Worm (Caenorhabditis elegans) whole organism, young adult: ENCODE measurements around the gene F20B6.9.

Experiments
- B0035.1 ChIP-seq: sonication (generic microtip); optimal IDR thresholded peaks from 2 replicates; lab custom pipeline; 2016; ENCODE audit warnings: missing genetic modification characterization, mild to moderate bottlenecking, missing compliant biosample characterization, missing genotype, missing genetic modification reagents
- B0336.3 ChIP-seq: fragments of 200-800 bp; sonication (Bioruptor generic); IDR thresholded peaks from 2 replicates; pipeline ENCODE4 v1.3.6; 2022; ENCODE audit warnings: missing genetic modification characterization, missing compliant biosample characterization
- C06A6.2 ChIP-seq: fragments of 200-800 bp; sonication (Bioruptor generic); conservative IDR thresholded peaks from 2 replicates; pipeline ENCODE4 v1.3.6; 2022; ENCODE audit warnings: missing genetic modification characterization, missing compliant biosample characterization
- F23B12.7 ChIP-seq: sonication (generic microtip); optimal IDR thresholded peaks from 2 replicates; lab custom pipeline; 2017; ENCODE audit warnings: missing genetic modification characterization, mild to moderate bottlenecking, missing compliant biosample characterization, antibody characterized with exemption, moderate library complexity; ENCODE audit not compliant: insufficient read depth
- F37B4.10 ChIP-seq: fragments of 200-800 bp; sonication (Bioruptor generic); IDR thresholded peaks from 2 replicates; pipeline ENCODE4 v1.3.6; 2022; ENCODE audit warnings: missing genetic modification characterization, missing compliant biosample characterization
- F52B5.7 ChIP-seq: sonication (generic microtip); optimal IDR thresholded peaks from 2 replicates; lab custom pipeline; 2016; ENCODE audit warnings: mild to moderate bottlenecking, missing genetic modification characterization, missing compliant biosample characterization
- F57C9.4 ChIP-seq: sonication (generic microtip); optimal IDR thresholded peaks from 2 replicates; lab custom pipeline; 2017; ENCODE audit warnings: mild to moderate bottlenecking, missing genetic modification characterization, missing compliant biosample characterization
- K11D2.4 ChIP-seq: fragments of 200-800 bp; sonication (Bioruptor generic); IDR thresholded peaks from 2 replicates; pipeline ENCODE4 v1.3.6; 2022; ENCODE audit warnings: missing genetic modification reagents, missing genetic modification characterization, missing compliant biosample characterization
- T26A5.8 ChIP-seq: sonication (generic microtip); optimal IDR thresholded peaks from 2 replicates; lab custom pipeline; 2016; ENCODE audit warnings: missing genetic modification characterization, missing compliant biosample characterization
- Y79H2A.3 ChIP-seq: fragments of 200-800 bp; sonication (Bioruptor generic); conservative IDR thresholded peaks from 2 replicates; pipeline ENCODE4 v1.3.6; 2022; ENCODE audit warnings: missing genetic modification reagents, missing genetic modification characterization, missing compliant biosample characterization
- akir-1 ChIP-seq: fragments of 200-800 bp; sonication (Bioruptor generic); optimal IDR thresholded peaks from 2 replicates; lab custom pipeline; 2018; ENCODE audit warnings: mild to moderate bottlenecking, missing genetic modification characterization, moderate library complexity, missing compliant biosample characterization
- ama-1 ChIP-seq, 3 experiments: fragments of 150-350 bp in 1 of 3; sonication (generic microtip) in 2 of 3; optimal IDR thresholded peaks; 2 replicates each; lab custom pipeline; 2014 to 2018; ENCODE audit warnings: missing biosample characterization in 2 of 3, missing genetic modification characterization in 2 of 3, missing genetic modification reagents in 2 of 3
- atf-7 ChIP-seq: sonication (generic microtip); optimal IDR thresholded peaks from 2 replicates; lab custom pipeline; 2017; ENCODE audit warnings: mild to moderate bottlenecking, missing genetic modification characterization, missing compliant biosample characterization
- athp-1 ChIP-seq: sonication (generic microtip); optimal IDR thresholded peaks from 2 replicates; lab custom pipeline; 2017; ENCODE audit warnings: mild to moderate bottlenecking, missing genetic modification characterization, missing compliant biosample characterization
- bed-1 ChIP-seq: fragments of 200-800 bp; sonication (Bioruptor generic); IDR thresholded peaks from 2 replicates; pipeline ENCODE4 v1.3.6; 2022; ENCODE audit warnings: missing genetic modification reagents, missing genetic modification characterization, missing compliant biosample characterization
- ceh-100 ChIP-seq: fragments of 200-800 bp; sonication (Bioruptor generic); IDR thresholded peaks from 2 replicates; pipeline ENCODE4 v1.3.6; 2022; ENCODE audit warnings: missing genetic modification reagents, missing genetic modification characterization, missing compliant biosample characterization
- ceh-40 ChIP-seq: fragments of 200-800 bp; sonication (Bioruptor generic); IDR thresholded peaks from 2 replicates; pipeline ENCODE4 v1.3.6; 2022; ENCODE audit warnings: missing genetic modification characterization, missing compliant biosample characterization
- ceh-58 ChIP-seq: fragments of 200-800 bp; sonication (Bioruptor generic); IDR thresholded peaks from 2 replicates; pipeline ENCODE4 v1.3.6; 2022; ENCODE audit warnings: missing genetic modification characterization, missing compliant biosample characterization
- chd-7 ChIP-seq: sonication (generic microtip); optimal IDR thresholded peaks from 2 replicates; lab custom pipeline; 2016; ENCODE audit warnings: mild to moderate bottlenecking, missing genetic modification characterization, moderate library complexity, missing compliant biosample characterization
- dox-1 ChIP-seq: fragments of 200-800 bp; sonication (Bioruptor generic); IDR thresholded peaks from 2 replicates; pipeline ENCODE4 v1.3.6; 2022; ENCODE audit warnings: missing genetic modification reagents, missing genetic modification characterization, missing compliant biosample characterization
- dpff-1 ChIP-seq: sonication (generic microtip); optimal IDR thresholded peaks from 2 replicates; lab custom pipeline; 2017; ENCODE audit warnings: mild to moderate bottlenecking, missing genetic modification characterization, missing compliant biosample characterization
- dpl-1 ChIP-seq: fragments of 150-350 bp; optimal IDR thresholded peaks from 2 replicates; lab custom pipeline; 2014; ENCODE audit warnings: missing biosample characterization, missing genetic modification reagents, missing genetic modification characterization
- egrh-3 ChIP-seq: fragments of 200-800 bp; sonication (Bioruptor generic); IDR thresholded peaks from 2 replicates; pipeline ENCODE4 v1.3.6; 2022; ENCODE audit warnings: missing genetic modification reagents, missing genetic modification characterization, missing compliant biosample characterization
- ekl-4 ChIP-seq: fragments of 200-800 bp; sonication (Bioruptor generic); IDR thresholded peaks from 2 replicates; pipeline ENCODE4 v1.3.6; 2022; ENCODE audit warnings: missing genetic modification reagents, missing genetic modification characterization, missing compliant biosample characterization
- gei-17 ChIP-seq: fragments of 200-800 bp; sonication (Bioruptor generic); optimal IDR thresholded peaks from 2 replicates; lab custom pipeline; 2018; ENCODE audit warnings: mild to moderate bottlenecking, missing genetic modification characterization, missing compliant biosample characterization
- him-1 ChIP-seq: sonication (generic microtip); optimal IDR thresholded peaks from 2 replicates; lab custom pipeline; 2016; ENCODE audit warnings: missing genotype, missing genetic modification reagents, missing genetic modification characterization, missing compliant biosample characterization
- hlh-12 ChIP-seq: sonication (generic microtip); optimal IDR thresholded peaks from 2 replicates; lab custom pipeline; 2016; ENCODE audit warnings: missing genetic modification characterization, missing compliant biosample characterization
- hlh-26 ChIP-seq: fragments of 200-800 bp; sonication (Bioruptor generic); conservative IDR thresholded peaks from 2 replicates; pipeline ENCODE4 v1.3.6; 2022; ENCODE audit warnings: missing genetic modification reagents, missing genetic modification characterization, missing compliant biosample characterization
- hmg-1.2 ChIP-seq: fragments of 200-800 bp; sonication (Bioruptor generic); IDR thresholded peaks from 2 replicates; pipeline ENCODE4 v1.3.6; 2022; ENCODE audit warnings: missing genetic modification reagents, missing genetic modification characterization, missing compliant biosample characterization
- let-526 ChIP-seq: fragments of 200-800 bp; sonication (Bioruptor generic); IDR thresholded peaks from 2 replicates; pipeline ENCODE4 v1.3.6; 2022; ENCODE audit warnings: missing genetic modification reagents, missing genetic modification characterization, missing compliant biosample characterization
- lin-26 ChIP-seq: fragments of 200-800 bp; sonication (Bioruptor generic); IDR thresholded peaks from 2 replicates; pipeline ENCODE4 v1.3.6; 2022; ENCODE audit warnings: missing genetic modification reagents, missing genetic modification characterization, missing compliant biosample characterization
- lir-1 ChIP-seq: fragments of 200-800 bp; sonication (Bioruptor generic); conservative IDR thresholded peaks from 2 replicates; pipeline ENCODE4 v1.3.6; 2022; ENCODE audit warnings: missing genetic modification reagents, missing genetic modification characterization, missing compliant biosample characterization
- madf-3 ChIP-seq: fragments of 200-800 bp; sonication (Bioruptor generic); IDR thresholded peaks from 2 replicates; pipeline ENCODE4 v1.3.6; 2022; ENCODE audit warnings: missing genetic modification reagents, missing genetic modification characterization, missing compliant biosample characterization
- mel-28 ChIP-seq: sonication (generic microtip); optimal IDR thresholded peaks from 2 replicates; lab custom pipeline; 2016; ENCODE audit warnings: borderline replicate concordance, mild to moderate bottlenecking, missing genetic modification characterization, missing compliant biosample characterization
- mxl-1 ChIP-seq: sonication (generic microtip); optimal IDR thresholded peaks from 2 replicates; lab custom pipeline; 2016; ENCODE audit warnings: missing genetic modification characterization, missing compliant biosample characterization
- nfya-1 ChIP-seq: sonication (generic microtip); optimal IDR thresholded peaks from 2 replicates; lab custom pipeline; 2017; ENCODE audit warnings: antibody characterized with exemption, missing compliant biosample characterization, missing genetic modification characterization, borderline replicate concordance; ENCODE audit not compliant: insufficient read depth
- nfyb-1 ChIP-seq: fragments of 200-800 bp; sonication (Bioruptor generic); IDR thresholded peaks from 2 replicates; pipeline ENCODE4 v1.3.6; 2022; ENCODE audit warnings: missing genetic modification reagents, missing genetic modification characterization, missing compliant biosample characterization
- nhr-120 ChIP-seq: fragments of 200-800 bp; sonication (Bioruptor generic); IDR thresholded peaks from 2 replicates; pipeline ENCODE4 v1.3.6; 2022; ENCODE audit warnings: missing genetic modification characterization, missing compliant biosample characterization
- nhr-179 ChIP-seq: sonication (generic microtip); optimal IDR thresholded peaks from 2 replicates; lab custom pipeline; 2016; ENCODE audit warnings: mild to moderate bottlenecking, missing genetic modification characterization, missing compliant biosample characterization
- nhr-90 ChIP-seq: sonication (generic microtip); optimal IDR thresholded peaks from 2 replicates; lab custom pipeline; 2016; ENCODE audit warnings: missing genotype, mild to moderate bottlenecking, missing genetic modification characterization, missing compliant biosample characterization
- pbrm-1 ChIP-seq: fragments of 200-800 bp; sonication (Bioruptor generic); IDR thresholded peaks from 2 replicates; pipeline ENCODE4 v1.3.6; 2022; ENCODE audit warnings: missing genetic modification reagents, missing genetic modification characterization, missing compliant biosample characterization
- repo-1 ChIP-seq: sonication (generic microtip); optimal IDR thresholded peaks from 2 replicates; lab custom pipeline; 2017; ENCODE audit warnings: mild to moderate bottlenecking, missing genetic modification characterization, missing compliant biosample characterization
- snpc-4 ChIP-seq, 5 experiments: fragments of 150-350 bp in 1 of 5; sonication (generic microtip) in 4 of 5; optimal IDR thresholded peaks; 2 replicates each; lab custom pipeline; 2014 to 2018; ENCODE audit warnings: missing genetic modification characterization in 5 of 5, missing biosample characterization in 3 of 5, antibody characterized with exemption in 2 of 5, mild to moderate bottlenecking in 2 of 5, missing compliant biosample characterization in 2 of 5, missing genotype in 2 of 5, moderate library complexity in 2 of 5, missing genetic modification reagents in 1 of 5
- somi-1 ChIP-seq: fragments of 200-800 bp; sonication (Bioruptor generic); optimal IDR thresholded peaks from 2 replicates; lab custom pipeline; 2018; ENCODE audit warnings: mild to moderate bottlenecking, missing genetic modification characterization, missing compliant biosample characterization
- tbp1 ChIP-seq: fragments of 200-800 bp; sonication (Bioruptor generic); optimal IDR thresholded peaks from 2 replicates; lab custom pipeline; 2018; ENCODE audit warnings: mild to moderate bottlenecking, missing genetic modification characterization, missing compliant biosample characterization
- tlf-1 ChIP-seq: fragments of 200-800 bp; sonication (Bioruptor generic); optimal IDR thresholded peaks from 2 replicates; lab custom pipeline; 2018; ENCODE audit warnings: mild to moderate bottlenecking, missing genetic modification characterization, missing compliant biosample characterization
- unc-62 ChIP-seq: fragments of 150-350 bp; optimal IDR thresholded peaks from 2 replicates; lab custom pipeline; 2014; ENCODE audit warnings: missing biosample characterization, missing genetic modification reagents, missing genetic modification characterization
- ztf-26 ChIP-seq: sonication (generic microtip); optimal IDR thresholded peaks from 2 replicates; lab custom pipeline; 2017; ENCODE audit warnings: missing genetic modification characterization, missing compliant biosample characterization

The F20B6.9 gene

ce11 chrX:4246237-4246697 is 39.0 kb upstream of the F20B6.9 start (continued):
- TF ChIP-seq lin-26 (0 out of 2 replicates have a peak, but pooled peaks have one; percentile 12), dox-1 (GFP tag; lab: Robert Waterston, UW) (peak; percentile 65), atf-7 (peak; percentile 40), chd-7 (tag; lab: Kevin White, UChicago) (peak; percentile 46), bed-1 (GFP tag; lab: Robert Waterston, UW) (no peak), pbrm-1 (0 out of 2 replicates have a peak, but pooled peaks have one; percentile 37), K11D2.4 (GFP tag; lab: Robert Waterston, UW) (0 out of 2 replicates have a peak, but pooled peaks have one; percentile 10), B0336.3 (GFP tag; lab: Robert Waterston, UW) (peak; percentile 86), tlf-1 (GFP tag; lab: Kevin White, UChicago) (peak; percentile 49), snpc-4 (GFP tag; optimal IDR thresholded peaks at IDR 0.05; lab: Kevin White, UChicago) (no peak), snpc-4 (tag; optimal IDR thresholded peaks at IDR 0.05; lab: Kevin White, UChicago) (no peak), C06A6.2 (GFP tag; lab: Robert Waterston, UW) (0 out of 2 replicates have a peak, but pooled peaks have one; percentile 38), F57C9.4 (tag; lab: Kevin White, UChicago) (no peak), dpff-1 (tag; lab: Kevin White, UChicago) (no peak), F23B12.7 (tag; lab: Kevin White, UChicago) (no peak), gei-17 (GFP tag; lab: Kevin White, UChicago) (peak; percentile 38), let-526 (0 out of 2 replicates have a peak, but pooled peaks have one; percentile 4), ama-1 (optimal IDR thresholded peaks at IDR 0.05; lab: Kevin White, UChicago) (peak; percentile 46), ama-1 (GFP tag; optimal IDR thresholded peaks at IDR 0.05; lab: Kevin White, UChicago) (no peak), akir-1 (GFP tag; lab: Kevin White, UChicago) (no peak), unc-62 (no peak), nfyb-1 (GFP tag; lab: Robert Waterston, UW) (0 out of 2 replicates have a peak, but pooled peaks have one; percentile 37), T26A5.8 (no peak), nhr-120 (GFP tag; lab: Robert Waterston, UW) (no peak), madf-3 (GFP tag; lab: Robert Waterston, UW) (0 out of 2 replicates have a peak, but pooled peaks have one; percentile 38), F37B4.10 (GFP tag; lab: Robert Waterston, UW) (no peak), egrh-3 (GFP tag; lab: Robert Waterston, UW) (no peak), B0035.1 (tag; lab: Kevin White, UChicago) (no peak), Y79H2A.3 (no peak), athp-1 (no peak), him-1 (tag; lab: Kevin White, UChicago) (no peak), ztf-26 (tag; lab: Kevin White, UChicago) (peak; percentile 24), dpl-1 (GFP tag; lab: Kevin White, UChicago) (no peak), lir-1 (GFP tag; lab: Robert Waterston, UW) (0 out of 2 replicates have a peak, but pooled peaks have one; percentile 46), repo-1 (tag; lab: Kevin White, UChicago) (peak; percentile 89), hlh-26 (GFP tag; lab: Robert Waterston, UW) (no peak), nhr-90 (peak; percentile 18), nhr-179 (no peak), ekl-4 (GFP tag; lab: Robert Waterston, UW) (0 out of 2 replicates have a peak, but pooled peaks have one; percentile 30), nfya-1 (no peak), ceh-40 (no peak), mxl-1 (tag; lab: Kevin White, UChicago) (no peak), hmg-1.2 (GFP tag; lab: Robert Waterston, UW) (no peak), ceh-100 (GFP tag; lab: Robert Waterston, UW) (no peak), F52B5.7 (no peak), somi-1 (GFP tag; lab: Kevin White, UChicago) (peak; percentile 25), tbp1 (peak; percentile 49), ceh-58 (GFP tag; lab: Robert Waterston, UW) (no peak), hlh-12 (no peak), mel-28 (tag; lab: Kevin White, UChicago) (no peak)
